Fruit fly (Drosophila melanogaster) whole organism, embryonic: Measurements from ENCODE around the gene CG6041.

Experiments used
- Bgb ChIP-seq: fragments of 200-800 bp; sonication (Bioruptor generic); IDR thresholded peaks from 2 replicates; pipeline ENCODE4 v1.3.6; 2022; ENCODE audit warnings: missing biosample characterization, missing genetic modification characterization; ENCODE audit not compliant: partially characterized antibody
- BtbVII ChIP-seq: fragments of 200-800 bp; sonication (Bioruptor generic); optimal IDR thresholded peaks from 3 replicates; lab custom pipeline; 2017; ENCODE audit warnings: missing biosample characterization, mild to moderate bottlenecking, missing genetic modification characterization
- CG10321 ChIP-seq: fragments of 200-800 bp; sonication (Bioruptor generic); IDR thresholded peaks from 2 replicates; pipeline ENCODE4 v1.3.6; 2022; ENCODE audit warnings: missing biosample characterization, missing genetic modification characterization
- CG10543 ChIP-seq: fragments of 200-800 bp; sonication (Bioruptor generic); optimal IDR thresholded peaks from 3 replicates; lab custom pipeline; 2017; ENCODE audit warnings: missing biosample characterization, mild to moderate bottlenecking, missing genetic modification characterization, moderate library complexity
- CG10959 ChIP-seq: fragments of 200-800 bp; sonication (Bioruptor generic); IDR thresholded peaks from 2 replicates; pipeline ENCODE4 v1.3.6; 2022; ENCODE audit warnings: missing biosample characterization, missing genetic modification characterization
- CG11504 ChIP-seq: fragments of 200-800 bp; sonication (Bioruptor generic); optimal IDR thresholded peaks from 3 replicates; lab custom pipeline; 2019; ENCODE audit warnings: missing biosample characterization, mild to moderate bottlenecking, missing genetic modification characterization, moderate library complexity
- CG12744 ChIP-seq: fragments of 200-800 bp; sonication (Bioruptor generic); optimal IDR thresholded peaks from 2 replicates; lab custom pipeline; 2016; ENCODE audit warnings: missing biosample characterization, missing genetic modification characterization
- CG15514 ChIP-seq: fragments of 200-800 bp; sonication (Bioruptor generic); optimal IDR thresholded peaks from 3 replicates; lab custom pipeline; 2017; ENCODE audit warnings: missing biosample characterization, missing genetic modification characterization, mild to moderate bottlenecking, moderate library complexity, missing genetic modification reagents
- CG16815 ChIP-seq: fragments of 200-800 bp; sonication (Bioruptor generic); optimal IDR thresholded peaks from 3 replicates; lab custom pipeline; 2017; ENCODE audit warnings: missing biosample characterization, mild to moderate bottlenecking, missing genetic modification characterization
- CG17385 ChIP-seq: fragments of 200-800 bp; sonication (Bioruptor generic); optimal IDR thresholded peaks from 3 replicates; lab custom pipeline; 2018; ENCODE audit warnings: missing biosample characterization, mild to moderate bottlenecking, missing genetic modification characterization
- CG18764 ChIP-seq: fragments of 200-800 bp; sonication (Bioruptor generic); optimal IDR thresholded peaks from 3 replicates; lab custom pipeline; 2016; ENCODE audit warnings: missing biosample characterization, missing genetic modification characterization
- CG2129 ChIP-seq: fragments of 200-800 bp; sonication (Bioruptor generic); IDR thresholded peaks from 2 replicates; pipeline ENCODE4 v1.3.6; 2022; ENCODE audit warnings: missing biosample characterization, missing genetic modification characterization; ENCODE audit not compliant: partially characterized antibody
- CG43689 ChIP-seq: fragments of 200-800 bp; sonication (Bioruptor generic); IDR thresholded peaks from 2 replicates; pipeline ENCODE4 v1.3.6; 2022; ENCODE audit warnings: missing biosample characterization, missing genetic modification characterization
- CG4617 ChIP-seq: fragments of 200-800 bp; sonication (Bioruptor generic); optimal IDR thresholded peaks from 3 replicates; lab custom pipeline; 2016; ENCODE audit warnings: missing biosample characterization, missing genetic modification characterization, borderline replicate concordance
- CG5180 ChIP-seq: fragments of 200-800 bp; sonication (Bioruptor generic); optimal IDR thresholded peaks from 3 replicates; lab custom pipeline; 2017; ENCODE audit warnings: missing biosample characterization, missing genetic modification characterization, mild to moderate bottlenecking, moderate library complexity, missing genetic modification reagents
- CG6813 ChIP-seq: fragments of 200-800 bp; sonication (Bioruptor generic); optimal IDR thresholded peaks from 2 replicates; lab custom pipeline; 2017; ENCODE audit warnings: missing biosample characterization, missing genetic modification characterization, mild to moderate bottlenecking, moderate library complexity, missing genetic modification reagents
- CG7786 ChIP-seq: fragments of 200-800 bp; sonication (Bioruptor generic); optimal IDR thresholded peaks from 2 replicates; lab custom pipeline; 2016; ENCODE audit warnings: missing biosample characterization, missing genetic modification characterization
- CG8089 ChIP-seq: fragments of 200-800 bp; sonication (Bioruptor generic); optimal IDR thresholded peaks from 3 replicates; lab custom pipeline; 2016; ENCODE audit warnings: missing biosample characterization, missing genetic modification characterization
- Chrac-16 ChIP-seq: fragments of 200-800 bp; sonication (Bioruptor generic); optimal IDR thresholded peaks from 3 replicates; lab custom pipeline; 2016; ENCODE audit warnings: missing biosample characterization, missing genetic modification characterization
- E2f1 ChIP-seq: fragments of 200-800 bp; sonication (Bioruptor generic); IDR thresholded peaks from 2 replicates; pipeline ENCODE4 v1.3.6; 2022; ENCODE audit warnings: missing biosample characterization, missing genetic modification characterization
- Ets65A ChIP-seq: fragments of 200-800 bp; sonication (Bioruptor generic); peaks from one replicate; lab custom pipeline; 2016; ENCODE audit warnings: missing biosample characterization, missing genetic modification characterization
- Gug ChIP-seq: fragments of 200-800 bp; sonication (Bioruptor generic); IDR thresholded peaks from 4 replicates; pipeline ENCODE4 v1.3.6; 2022; ENCODE audit warnings: missing biosample characterization, missing genetic modification characterization
- H15 ChIP-seq: fragments of 200-800 bp; sonication (Bioruptor generic); IDR thresholded peaks from 3 replicates; pipeline ENCODE4 v1.3.6; 2022; ENCODE audit warnings: missing biosample characterization, missing genetic modification characterization
- HLH3B ChIP-seq: fragments of 200-800 bp; sonication (Bioruptor generic); IDR thresholded peaks from 2 replicates; pipeline ENCODE4 v1.3.6; 2022; ENCODE audit warnings: missing biosample characterization, missing genetic modification characterization
- Hmr ChIP-seq: fragments of 200-800 bp; sonication (Bioruptor generic); optimal IDR thresholded peaks from 3 replicates; lab custom pipeline; 2017; ENCODE audit warnings: mild to moderate bottlenecking, missing biosample characterization, missing genetic modification reagents, missing genetic modification characterization
- Hr51 ChIP-seq, 2 experiments: fragments of 200-800 bp; sonication (Bioruptor generic); optimal IDR thresholded peaks; 2 replicates in 1 of 2; 3 replicates in 1 of 2; lab custom pipeline; 2016 to 2018; ENCODE audit warnings: missing biosample characterization in 2 of 2, missing genetic modification characterization in 2 of 2, mild to moderate bottlenecking in 1 of 2, moderate library complexity in 1 of 2
- Mad ChIP-seq: fragments of 200-800 bp; sonication (Bioruptor generic); optimal IDR thresholded peaks from 2 replicates; lab custom pipeline; 2016; ENCODE audit warnings: missing biosample characterization, missing genetic modification characterization
- Side ChIP-seq: fragments of 200-800 bp; sonication (Bioruptor generic); optimal IDR thresholded peaks from 2 replicates; lab custom pipeline; 2016; ENCODE audit warnings: missing biosample characterization, missing genetic modification characterization
- Tbp ChIP-seq: fragments of >200 bp; optimal IDR thresholded peaks from 2 replicates; lab custom pipeline; 2018; ENCODE audit warnings: missing biosample characterization, missing genetic modification characterization
- Xrp1 ChIP-seq: fragments of 200-800 bp; sonication (Bioruptor generic); IDR thresholded peaks from 2 replicates; pipeline ENCODE4 v1.3.6; 2022; ENCODE audit warnings: missing biosample characterization, missing genetic modification characterization
- az2 ChIP-seq: fragments of 200-800 bp; sonication (Bioruptor generic); optimal IDR thresholded peaks from 3 replicates; lab custom pipeline; 2016; ENCODE audit warnings: missing biosample characterization, missing genetic modification characterization
- bigmax ChIP-seq: fragments of 200-800 bp; sonication (Bioruptor generic); optimal IDR thresholded peaks from 2 replicates; lab custom pipeline; 2018; ENCODE audit warnings: missing biosample characterization, mild to moderate bottlenecking, missing genetic modification characterization
- crc ChIP-seq: fragments of 200-800 bp; sonication (Bioruptor generic); optimal IDR thresholded peaks from 2 replicates; lab custom pipeline; 2016; ENCODE audit warnings: missing biosample characterization, missing genetic modification characterization
- danr ChIP-seq: fragments of 200-800 bp; sonication (Bioruptor generic); IDR thresholded peaks from 2 replicates; pipeline ENCODE4 v1.3.6; 2022; ENCODE audit warnings: missing biosample characterization, missing genetic modification characterization
- dysf ChIP-seq: fragments of 200-800 bp; sonication (Bioruptor generic); IDR thresholded peaks from 3 replicates; pipeline ENCODE4 v1.3.6; 2022; ENCODE audit warnings: missing biosample characterization, missing genetic modification characterization
- ems ChIP-seq: fragments of 200-800 bp; sonication (Bioruptor generic); optimal IDR thresholded peaks from 3 replicates; lab custom pipeline; 2016; ENCODE audit warnings: missing biosample characterization, missing genetic modification characterization
- fru ChIP-seq: fragments of >200 bp; optimal IDR thresholded peaks from 2 replicates; lab custom pipeline; 2017
- gsb-n ChIP-seq: fragments of 200-800 bp; sonication (Bioruptor generic); optimal IDR thresholded peaks from 3 replicates; lab custom pipeline; 2018; ENCODE audit warnings: missing biosample characterization, mild to moderate bottlenecking, missing genetic modification characterization
- hkb ChIP-seq, 2 experiments: fragments of 200-800 bp in 1 of 2; fragments of >200 bp in 1 of 2; sonication (Bioruptor generic) in 1 of 2; IDR thresholded peaks in 1 of 2; optimal IDR thresholded peaks in 1 of 2; 2 replicates each; pipeline versions ENCODE4 v1.3.6 to Lab custom; 2017 to 2022; ENCODE audit warnings: missing biosample characterization in 1 of 2, missing genetic modification characterization in 1 of 2
- jigr1 ChIP-seq: fragments of 200-800 bp; sonication (Bioruptor generic); IDR thresholded peaks from 3 replicates; pipeline ENCODE4 v1.3.6; 2022; ENCODE audit warnings: missing biosample characterization, missing genetic modification characterization
- kah ChIP-seq: fragments of 200-800 bp; sonication (Bioruptor generic); optimal IDR thresholded peaks from 2 replicates; lab custom pipeline; 2018; ENCODE audit warnings: missing biosample characterization, mild to moderate bottlenecking, missing genetic modification characterization
- phol ChIP-seq: fragments of 200-800 bp; sonication (Bioruptor generic); optimal IDR thresholded peaks from 3 replicates; lab custom pipeline; 2018; ENCODE audit warnings: missing biosample characterization, mild to moderate bottlenecking, missing genetic modification characterization, moderate library complexity
- rib ChIP-seq: fragments of 200-800 bp; sonication (Bioruptor generic); IDR thresholded peaks from 2 replicates; pipeline ENCODE4 v1.3.6; 2022; ENCODE audit warnings: missing biosample characterization, missing genetic modification characterization
- run ChIP-seq: fragments of 200-800 bp; sonication (Bioruptor generic); optimal IDR thresholded peaks from 3 replicates; lab custom pipeline; 2018; ENCODE audit warnings: missing biosample characterization, mild to moderate bottlenecking, missing genetic modification characterization
- sim ChIP-seq: fragments of 200-800 bp; sonication (Bioruptor generic); IDR thresholded peaks from 2 replicates; pipeline ENCODE4 v1.3.6; 2022; ENCODE audit warnings: missing biosample characterization, missing genetic modification characterization
- slbo ChIP-seq: fragments of 200-800 bp; sonication (Bioruptor generic); IDR thresholded peaks from 2 replicates; pipeline ENCODE4 v1.3.6; 2022; ENCODE audit warnings: missing biosample characterization, missing genetic modification characterization
- vnd ChIP-seq: fragments of 200-800 bp; sonication (Bioruptor generic); IDR thresholded peaks from 3 replicates; pipeline ENCODE4 v1.3.6; 2022; ENCODE audit warnings: missing biosample characterization, missing genetic modification characterization; ENCODE audit not compliant: partially characterized antibody
- wdn ChIP-seq: fragments of 200-800 bp; sonication (Bioruptor generic); IDR thresholded peaks from 2 replicates; pipeline ENCODE4 v1.3.6; 2022; ENCODE audit warnings: missing biosample characterization, missing genetic modification characterization
- zen ChIP-seq: fragments of 200-800 bp; sonication (Bioruptor generic); optimal IDR thresholded peaks from 3 replicates; lab custom pipeline; 2018; ENCODE audit warnings: missing biosample characterization, mild to moderate bottlenecking, missing genetic modification characterization, moderate library complexity

CG6041 gene

dm6 chrX:5965517-5966397 is 17.8 kb downstream of the CG6041 start, which contains the start of gene Grip (continued):
- peak; percentile 30 for TF ChIP-seq az2 (GFP tag; lab: Kevin White, UChicago)
- TF ChIP-seq rib (GFP tag; lab: Robert Waterston, UW) = no peak
- peak; percentile 1 for TF ChIP-seq zen (tag; lab: Kevin White, UChicago)
- TF ChIP-seq CG8089 (GFP tag; lab: Kevin White, UChicago) = no peak
- TF ChIP-seq CG11504 (tag; lab: Kevin White, UChicago) = peak; percentile 80
- TF ChIP-seq dysf = no peak; the same call in 2 of the 3 replicates
- no peak for TF ChIP-seq CG10321
- no peak for TF ChIP-seq bigmax (GFP tag; lab: Kevin White, UChicago)
- TF ChIP-seq wdn = no peak
- TF ChIP-seq Mad (GFP tag; lab: Kevin White, UChicago) = no peak
- TF ChIP-seq CG15514 (GFP tag; lab: Kevin White, UChicago) = no peak
- TF ChIP-seq E2f1 (GFP tag; lab: Robert Waterston, UW) = no peak; the same call in 1 of the 2 replicates
- no peak for TF ChIP-seq hkb (optimal IDR thresholded peaks at IDR 0.05; lab: Kevin White, UChicago)
- TF ChIP-seq hkb (GFP tag; IDR thresholded peaks at IDR 0.05; lab: Robert Waterston, UW) = no peak
- TF ChIP-seq ems (GFP tag; lab: Kevin White, UChicago) = no peak
- TF ChIP-seq Hr51 (GFP tag; optimal IDR thresholded peaks at IDR 0.05; lab: Kevin White, UChicago) = peak in 1 of 2 experiments; percentile 45
- TF ChIP-seq Bgb (GFP tag; lab: Robert Waterston, UW) = 0 out of 2 replicates have a peak, but pooled peaks have one; percentile 23
- TF ChIP-seq CG12744 (GFP tag; lab: Kevin White, UChicago) = no peak
- TF ChIP-seq jigr1 (GFP tag; lab: Robert Waterston, UW) = no peak
- TF ChIP-seq CG10959 = no peak
- no peak for TF ChIP-seq danr (GFP tag; lab: Robert Waterston, UW)
- TF ChIP-seq run = no peak
- TF ChIP-seq H15 (GFP tag; lab: Robert Waterston, UW) = 0 out of 3 replicates have a peak, but pooled peaks have one; percentile 11
- TF ChIP-seq Chrac-16 (GFP tag; lab: Kevin White, UChicago) = peak; percentile 18
- no peak for TF ChIP-seq kah (GFP tag; lab: Kevin White, UChicago)
- peak; percentile 19 for TF ChIP-seq CG17385
- TF ChIP-seq CG2129 = peak; percentile 37; the same call in 1 of the 2 replicates
- TF ChIP-seq fru = no peak
- TF ChIP-seq CG7786 = no peak
- peak; percentile 51; the same call in 1 of the 3 replicates for TF ChIP-seq vnd
- no peak for TF ChIP-seq HLH3B (GFP tag; lab: Robert Waterston, UW)
- TF ChIP-seq CG5180 (GFP tag; lab: Kevin White, UChicago) = no peak
- TF ChIP-seq crc = no peak
- no peak for TF ChIP-seq BtbVII (GFP tag; lab: Kevin White, UChicago)
- TF ChIP-seq CG18764 (GFP tag; lab: Kevin White, UChicago) = no peak
- no peak for TF ChIP-seq CG4617
- no peak for TF ChIP-seq Hmr (GFP tag; lab: Kevin White, UChicago)
- TF ChIP-seq gsb-n (tag; lab: Kevin White, UChicago) = peak; percentile 18
- no peak for TF ChIP-seq CG6813 (GFP tag; lab: Kevin White, UChicago)
- TF ChIP-seq CG16815 (GFP tag; lab: Kevin White, UChicago) = no peak
- peak; percentile 52 for TF ChIP-seq Ets65A (GFP tag; lab: Kevin White, UChicago)
- TF ChIP-seq Tbp (GFP tag; lab: Kevin White, UChicago) = no peak
- TF ChIP-seq CG10543 = peak; percentile 21
- no peak for TF ChIP-seq sim (GFP tag; lab: Robert Waterston, UW)
- TF ChIP-seq CG43689 (GFP tag; lab: Robert Waterston, UW) = no peak
- no peak for TF ChIP-seq Gug (GFP tag; lab: Robert Waterston, UW)
- TF ChIP-seq Side (GFP tag; lab: Kevin White, UChicago) = no peak
- peak; percentile 30; the same call in 1 of the 2 replicates for TF ChIP-seq Xrp1
- peak; percentile 49 for TF ChIP-seq phol
- peak; percentile 62 for TF ChIP-seq slbo (GFP tag; lab: Robert Waterston, UW)
